Worm (Caenorhabditis elegans) whole organism, L1 larva: ENCODE data around the gene nlp-27.

ENCODE experiments used
- C34B4.2 ChIP-seq: sonication (generic microtip); optimal IDR thresholded peaks from 2 replicates; lab custom pipeline; 2017; ENCODE audit warnings: mild to moderate bottlenecking, missing genetic modification characterization, missing compliant biosample characterization
- F16B12.6 ChIP-seq: fragments of 150-350 bp; optimal IDR thresholded peaks from 2 replicates; lab custom pipeline; 2014; ENCODE audit warnings: missing biosample characterization, missing genetic modification characterization
- aha-1 ChIP-seq: fragments of 150-350 bp; optimal IDR thresholded peaks from 2 replicates; lab custom pipeline; 2014; ENCODE audit warnings: missing biosample characterization, missing genetic modification characterization
- aly-2 ChIP-seq: fragments of 150-350 bp; optimal IDR thresholded peaks from 2 replicates; lab custom pipeline; 2014; ENCODE audit warnings: missing biosample characterization, missing genetic modification characterization
- ama-1 ChIP-seq: fragments of 150-350 bp; optimal IDR thresholded peaks from 2 replicates; lab custom pipeline; 2014
- blmp-1 ChIP-seq: fragments of 150-350 bp; optimal IDR thresholded peaks from 2 replicates; lab custom pipeline; 2014; ENCODE audit warnings: missing biosample characterization, missing genetic modification characterization
- ceh-63 ChIP-seq: fragments of 200-800 bp; sonication (Bioruptor generic); optimal IDR thresholded peaks from 2 replicates; lab custom pipeline; 2018; ENCODE audit warnings: mild to moderate bottlenecking, missing genetic modification characterization, missing compliant biosample characterization
- ceh-82 ChIP-seq, 3 experiments: fragments of 150-350 bp in 1 of 3; sonication (generic microtip) in 2 of 3; optimal IDR thresholded peaks; 2 replicates each; lab custom pipeline; 2014 to 2017; ENCODE audit warnings: missing biosample characterization in 3 of 3, missing genetic modification characterization in 3 of 3
- ceh-88 ChIP-seq: fragments of 200-800 bp; sonication (Bioruptor generic); IDR thresholded peaks from 2 replicates; pipeline ENCODE4 v1.3.6; 2022; ENCODE audit warnings: missing genetic modification characterization, missing compliant biosample characterization
- ceh-90 ChIP-seq: sonication (generic microtip); optimal IDR thresholded peaks from 2 replicates; lab custom pipeline; 2016; ENCODE audit warnings: missing genetic modification characterization, missing compliant biosample characterization
- ces-1 ChIP-seq: fragments of 150-350 bp; optimal IDR thresholded peaks from 2 replicates; lab custom pipeline; 2014; ENCODE audit warnings: missing biosample characterization, missing genetic modification reagents, missing genetic modification characterization
- dsc-1 ChIP-seq: sonication (generic microtip); optimal IDR thresholded peaks from 2 replicates; lab custom pipeline; 2016; ENCODE audit warnings: mild to moderate bottlenecking, missing genetic modification characterization, missing compliant biosample characterization
- efl-1 ChIP-seq, 4 experiments: fragments of 150-350 bp; optimal IDR thresholded peaks in 3 of 4; peaks in 1 of 4; 1 replicate in 1 of 4; 2 replicates in 3 of 4; lab custom pipeline; 2014; ENCODE audit warnings: missing biosample characterization in 2 of 4, missing genetic modification characterization in 2 of 4, missing genetic modification reagents in 2 of 4
- egl-27 ChIP-seq, 2 experiments: fragments of 150-350 bp in 1 of 2; sonication (generic microtip); optimal IDR thresholded peaks; 3 replicates each; lab custom pipeline; 2017 to 2018; ENCODE audit warnings: missing biosample characterization in 2 of 2, missing genetic modification characterization in 2 of 2, missing genetic modification reagents in 2 of 2
- elt-3 ChIP-seq, 6 experiments: fragments of 150-350 bp in 1 of 6; sonication (generic microtip); optimal IDR thresholded peaks; 2 replicates each; lab custom pipeline; 2017 to 2018; ENCODE audit warnings: missing biosample characterization in 6 of 6, missing genetic modification characterization in 6 of 6, inconsistent platforms in 1 of 6
- fkh-8 ChIP-seq: sonication (generic microtip); optimal IDR thresholded peaks from 2 replicates; lab custom pipeline; 2016; ENCODE audit warnings: mild to moderate bottlenecking, missing genetic modification characterization, missing compliant biosample characterization
- grh-1 ChIP-seq: fragments of 200-800 bp; sonication (Bioruptor generic); IDR thresholded peaks from 2 replicates; pipeline ENCODE4 v1.3.6; 2022; ENCODE audit warnings: missing genetic modification reagents, missing genetic modification characterization, missing compliant biosample characterization
- irx-1 ChIP-seq: sonication (generic microtip); optimal IDR thresholded peaks from 2 replicates; lab custom pipeline; 2016; ENCODE audit warnings: missing genetic modification characterization, missing compliant biosample characterization
- lin-14 ChIP-seq: fragments of 200-800 bp; sonication (Bioruptor generic); optimal IDR thresholded peaks from 2 replicates; lab custom pipeline; 2018; ENCODE audit warnings: mild to moderate bottlenecking, missing genetic modification characterization, moderate library complexity, missing compliant biosample characterization
- lin-35 ChIP-seq, 2 experiments: fragments of 150-350 bp; optimal IDR thresholded peaks; 2 replicates each; lab custom pipeline; 2014; ENCODE audit warnings: missing biosample characterization in 2 of 2, missing genetic modification characterization in 2 of 2, missing genetic modification reagents in 2 of 2
- lin-39 ChIP-seq: fragments of 150-350 bp; optimal IDR thresholded peaks from 2 replicates; lab custom pipeline; 2014; ENCODE audit warnings: missing biosample characterization, missing genetic modification reagents, missing genetic modification characterization
- nhr-19 ChIP-seq: fragments of 200-800 bp; sonication (Bioruptor generic); conservative IDR thresholded peaks from 2 replicates; pipeline ENCODE4 v1.3.6; 2022; ENCODE audit warnings: missing genetic modification characterization, missing compliant biosample characterization
- nhr-20 ChIP-seq: sonication (generic microtip); optimal IDR thresholded peaks from 2 replicates; lab custom pipeline; 2016; ENCODE audit warnings: mild to moderate bottlenecking, missing genetic modification characterization, missing compliant biosample characterization
- nhr-71 ChIP-seq: sonication (generic microtip); optimal IDR thresholded peaks from 2 replicates; lab custom pipeline; 2016; ENCODE audit warnings: mild to moderate bottlenecking, missing genetic modification characterization, moderate library complexity, missing compliant biosample characterization
- nhr-76 ChIP-seq: sonication (generic microtip); optimal IDR thresholded peaks from 2 replicates; lab custom pipeline; 2017; ENCODE audit warnings: missing biosample characterization, missing genetic modification characterization
- nhr-84 ChIP-seq: sonication (generic microtip); optimal IDR thresholded peaks from 2 replicates; lab custom pipeline; 2017; ENCODE audit warnings: missing biosample characterization, missing genetic modification characterization
- nhr-85 ChIP-seq: sonication (generic microtip); peaks from one replicate; lab custom pipeline; 2016; ENCODE audit warnings: missing genetic modification characterization, inconsistent platforms, missing compliant biosample characterization
- nhr-90 ChIP-seq: sonication (generic microtip); optimal IDR thresholded peaks from 2 replicates; lab custom pipeline; 2016; ENCODE audit warnings: mild to moderate bottlenecking, missing genetic modification characterization, missing compliant biosample characterization; ENCODE audit not compliant: poor library complexity
- pqm-1 ChIP-seq: sonication (generic microtip); optimal IDR thresholded peaks from 3 replicates; lab custom pipeline; 2017; ENCODE audit warnings: missing biosample characterization, missing genetic modification characterization
- rnt-1 ChIP-seq: sonication (generic microtip); optimal IDR thresholded peaks from 2 replicates; lab custom pipeline; 2016; ENCODE audit warnings: mild to moderate bottlenecking, missing genetic modification characterization, moderate library complexity, missing compliant biosample characterization
- skn-1 ChIP-seq: fragments of 150-350 bp; optimal IDR thresholded peaks from 2 replicates; lab custom pipeline; 2014; ENCODE audit warnings: missing biosample characterization, missing genetic modification characterization
- snpc-4 ChIP-seq: fragments of 150-350 bp; optimal IDR thresholded peaks from 2 replicates; lab custom pipeline; 2014; ENCODE audit warnings: missing biosample characterization, missing genetic modification characterization
- sox-4 ChIP-seq: sonication (generic microtip); optimal IDR thresholded peaks from 2 replicates; lab custom pipeline; 2016; ENCODE audit warnings: missing genetic modification characterization, missing compliant biosample characterization
- tbx-2 ChIP-seq: sonication (generic microtip); optimal IDR thresholded peaks from 2 replicates; lab custom pipeline; 2016; ENCODE audit warnings: missing genetic modification characterization, missing compliant biosample characterization
- xbp-1 ChIP-seq: sonication (generic microtip); optimal IDR thresholded peaks from 2 replicates; lab custom pipeline; 2016; ENCODE audit warnings: missing genetic modification characterization, missing compliant biosample characterization
- zag-1 ChIP-seq: fragments of 150-350 bp; optimal IDR thresholded peaks from 2 replicates; lab custom pipeline; 2014; ENCODE audit warnings: missing biosample characterization, missing genetic modification characterization
- ztf-4 ChIP-seq: fragments of 150-350 bp; optimal IDR thresholded peaks from 2 replicates; lab custom pipeline; 2014; ENCODE audit warnings: missing biosample characterization, missing genetic modification characterization

The nlp-27 gene

ce11 chrV:3987616-3988015 is 1.6 kb upstream of the nlp-27 start, which contains the start of gene nlp-28 (continued):
- no peak for TF ChIP-seq efl-1 (optimal IDR thresholded peaks at IDR 0.05; lab: Kevin White, UChicago)
- TF ChIP-seq efl-1 (GFP tag; optimal IDR thresholded peaks at IDR 0.05 in 1 of 2; lab: Kevin White, UChicago), result peak in 1 of 2 experiments; percentile 55

DNA sequence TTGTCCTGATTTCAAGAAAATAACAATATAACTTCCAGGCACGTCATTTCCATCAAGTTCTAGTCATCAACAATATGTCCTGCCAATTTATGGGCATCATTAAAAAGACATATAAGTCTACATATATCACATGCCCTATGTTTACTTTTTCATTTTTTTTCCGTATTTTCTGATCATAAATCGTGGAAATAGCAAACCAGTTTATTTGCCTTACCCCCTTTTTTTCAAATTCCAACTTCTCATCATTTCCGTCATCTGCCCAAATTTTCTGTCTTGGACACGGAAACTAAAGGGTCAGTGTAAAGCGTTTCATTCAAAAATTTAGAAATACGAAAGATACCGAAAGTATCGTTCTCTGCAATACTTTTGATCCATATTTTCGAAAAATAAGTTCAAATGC is 3.2 kb downstream of the nlp-27 start:
- TF ChIP-seq nhr-19 (GFP tag; lab: Robert Waterston, UW), result no peak
- peak; percentile 56 for TF ChIP-seq nhr-20
- no peak for TF ChIP-seq efl-1 (optimal IDR thresholded peaks at IDR 0.05; lab: Kevin White, UChicago)
- peak in 1 of 2 experiments; percentile 56 for TF ChIP-seq efl-1 (GFP tag; optimal IDR thresholded peaks at IDR 0.05 in 1 of 2; lab: Kevin White, UChicago)
- no peak for TF ChIP-seq snpc-4 (tag; lab: Kevin White, UChicago)
- peak in 1 of 2 experiments; percentile 48 for TF ChIP-seq lin-35 (GFP tag; optimal IDR thresholded peaks at IDR 0.05; lab: Kevin White, UChicago)
- TF ChIP-seq dsc-1 (tag; lab: Kevin White, UChicago), result no peak
- no peak for TF ChIP-seq zag-1 (tag; lab: Kevin White, UChicago)
- TF ChIP-seq F16B12.6 (tag; lab: Kevin White, UChicago), result no peak
- no peak for TF ChIP-seq fkh-8 (tag; lab: Kevin White, UChicago)
- TF ChIP-seq ceh-88 (GFP tag; lab: Robert Waterston, UW), result no peak
- no peak for TF ChIP-seq skn-1
- peak; percentile 2 for TF ChIP-seq nhr-90 (tag; lab: Kevin White, UChicago)
- TF ChIP-seq tbx-2, result peak; percentile 21
- no peak for TF ChIP-seq ztf-4 (tag; lab: Kevin White, UChicago)
- peak; percentile 86 for TF ChIP-seq nhr-85 (tag; lab: Kevin White, UChicago)
- TF ChIP-seq nhr-71 (tag; lab: Kevin White, UChicago), result peak; percentile 47
- peak; percentile 58 for TF ChIP-seq grh-1 (GFP tag; lab: Robert Waterston, UW)
- no peak for TF ChIP-seq aha-1
- TF ChIP-seq ceh-90, result no peak
- peak in 1 of 6 experiments; percentile 37 for TF ChIP-seq elt-3 (tag; optimal IDR thresholded peaks at IDR 0.05; lab: Kevin White, UChicago)
- TF ChIP-seq ceh-82 (tag; optimal IDR thresholded peaks at IDR 0.05; lab: Kevin White, UChicago), result no peak
- no peak for TF ChIP-seq nhr-84 (tag; lab: Kevin White, UChicago)

ce11 chrV:3994048-3994447 is 4.9 kb downstream of the nlp-27 start, which contains the start of gene K09D9.9:
Gene K09D9.9 (minus strand): TSS chrV:3994148.
- no peak for TF ChIP-seq ces-1 (GFP tag; lab: Kevin White, UChicago)
- TF ChIP-seq efl-1 (optimal IDR thresholded peaks at IDR 0.05; lab: Kevin White, UChicago), result no peak
- peak in 1 of 2 experiments; percentile 87 for TF ChIP-seq efl-1 (GFP tag; optimal IDR thresholded peaks at IDR 0.05 in 1 of 2; lab: Kevin White, UChicago)
- no peak for TF ChIP-seq pqm-1 (tag; lab: Kevin White, UChicago)

ce11 chrV:3995838-3996237 is 6.7 kb downstream of the nlp-27 start, which contains the start of gene srx-62:
Gene srx-62 (minus strand): TSS chrV:3995938.
- TF ChIP-seq lin-35 (GFP tag; optimal IDR thresholded peaks at IDR 0.05; lab: Kevin White, UChicago), result no peak
- no peak for TF ChIP-seq irx-1
- no peak for TF ChIP-seq skn-1
- no peak for TF ChIP-seq ceh-63 (GFP tag; lab: Kevin White, UChicago)

ce11 chrV:4004577-4004976 is 15.4 kb downstream of the nlp-27 start:
- TF ChIP-seq skn-1, result no peak
- peak; percentile 63 for TF ChIP-seq blmp-1
- TF ChIP-seq lin-14 (GFP tag; lab: Kevin White, UChicago), result no peak

- TF ChIP-seq blmp-1, result no peak
- no peak for TF ChIP-seq xbp-1 (tag; lab: Kevin White, UChicago)
- no peak for TF ChIP-seq aly-2 (tag; lab: Kevin White, UChicago)
Measured at ce11 chrV:4005219-4005618, 16.0 kb downstream of the nlp-27 start, which contains the start of gene srh-8. Gene srh-8 (plus strand): TSS chrV:4005519.

- TF ChIP-seq C34B4.2 (no peak), egl-27 (tag; optimal IDR thresholded peaks at IDR 0.05; lab: Kevin White, UChicago) (no peak), efl-1 (optimal IDR thresholded peaks at IDR 0.05; lab: Kevin White, UChicago) (no peak), efl-1 (GFP tag; optimal IDR thresholded peaks at IDR 0.05 in 1 of 2; lab: Kevin White, UChicago) (no peak), ceh-63 (GFP tag; lab: Kevin White, UChicago) (no peak), elt-3 (tag; optimal IDR thresholded peaks at IDR 0.05; lab: Kevin White, UChicago) (no peak), lin-39 (no peak), rnt-1 (tag; lab: Kevin White, UChicago) (no peak), ama-1 (lab: Kevin White, UChicago) (no peak), nhr-76 (no peak), tbx-2 (no peak), sox-4 (tag; lab: Kevin White, UChicago) (no peak), lin-35 (GFP tag; optimal IDR thresholded peaks at IDR 0.05; lab: Kevin White, UChicago) (no peak)
Measured at ce11 chrV:4007927-4008326, 18.7 kb downstream of the nlp-27 start, which contains the start of gene srh-7. Gene srh-7 (plus strand): TSS chrV:4008227.
